Worm (Caenorhabditis elegans): ENCODE measurements around the gene F26G1.1.

Gene F26G1.1

DNA sequence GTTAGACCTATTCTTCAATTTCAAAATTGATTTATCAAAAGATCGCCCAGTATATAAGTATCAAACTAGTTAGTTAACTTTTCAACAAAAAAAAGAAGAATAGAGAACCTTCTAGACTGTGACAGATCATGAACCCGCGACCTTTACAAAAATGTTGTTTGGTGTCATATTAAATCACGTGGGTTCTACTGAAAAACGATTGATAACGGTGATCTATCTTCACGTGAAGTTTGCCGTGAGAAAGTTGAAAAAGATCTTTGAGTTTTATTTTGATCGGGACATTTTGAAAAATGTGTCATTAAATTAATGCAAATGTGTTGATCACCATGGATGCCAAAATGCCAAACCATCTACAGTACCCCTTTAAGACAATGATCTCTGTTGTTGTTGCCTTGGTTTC, 43.0 kb upstream of the F26G1.1 start (continued):
- no peak for TF ChIP-seq sox-4 (tag; optimal IDR thresholded peaks at IDR 0.05)
- no peak for TF ChIP-seq unc-86 (tag; optimal IDR thresholded peaks at IDR 0.05)
- peak in 1 of 2 experiments; percentile 14 for TF ChIP-seq lin-35 (GFP tag; optimal IDR thresholded peaks at IDR 0.05)
- no peak for TF ChIP-seq egl-13 (tag; optimal IDR thresholded peaks at IDR 0.05)
- no peak for TF ChIP-seq nhr-28 (tag; optimal IDR thresholded peaks at IDR 0.05)
- no peak for TF ChIP-seq fos-1 (tag; optimal IDR thresholded peaks at IDR 0.05)
- peak; percentile 56 for TF ChIP-seq nhr-71 (tag; optimal IDR thresholded peaks at IDR 0.05)
- no peak for TF ChIP-seq hlh-17 (GFP tag; optimal IDR thresholded peaks at IDR 0.05; ENCODE audit: borderline replicate concordance)
- TF ChIP-seq efl-1 (optimal IDR thresholded peaks at IDR 0.05) = no peak
- TF ChIP-seq efl-1 (GFP tag; optimal IDR thresholded peaks at IDR 0.05 in 1 of 2) = peak in 1 of 2 experiments; percentile 93
- peak; percentile 87 for TF ChIP-seq nhr-85 (tag)
- no peak for TF ChIP-seq pax-3 (tag; optimal IDR thresholded peaks at IDR 0.05)

ce11 chrII:4749581-4749980, 41.8 kb upstream of the F26G1.1 start, which contains the start of gene F41C3.2:
F41C3.2 (plus strand) TSS chrII:4749968.
- TF ChIP-seq blmp-1 (tag; optimal IDR thresholded peaks at IDR 0.05) (no peak), unc-62 (GFP tag; optimal IDR thresholded peaks at IDR 0.05) (no peak), nhr-71 (tag; optimal IDR thresholded peaks at IDR 0.05) (peak; percentile 22), unc-98 (GFP tag; IDR thresholded peaks at IDR 0.05) (no peak), elt-3 (tag; optimal IDR thresholded peaks at IDR 0.05) (peak in 3 of 6 experiments; percentile 18 to 83 (median 35)), snu-23 (GFP tag; optimal IDR thresholded peaks at IDR 0.05) (peak; percentile 6), nhr-90 (tag; optimal IDR thresholded peaks at IDR 0.05; ENCODE audit: poor library complexity) (peak; percentile 56), nhr-20 (tag; optimal IDR thresholded peaks at IDR 0.05) (peak; percentile 18), lsy-2 (tag; optimal IDR thresholded peaks at IDR 0.05) (peak in 1 of 2 experiments; percentile 58), nhr-85 (tag) (peak; percentile 83), nhr-84 (tag; optimal IDR thresholded peaks at IDR 0.05) (no peak), fos-1 (tag; optimal IDR thresholded peaks at IDR 0.05) (no peak), nhr-47 (tag; optimal IDR thresholded peaks at IDR 0.05) (peak; percentile 26), lin-14 (GFP tag; optimal IDR thresholded peaks at IDR 0.05) (peak; percentile 17)

ce11 chrII:4752257-4752728, 39.1 kb upstream of the F26G1.1 start, which contains the start of gene F41C3.1:
F41C3.1 (plus strand) TSS chrII:4752307.
- TF ChIP-seq dpl-1 (GFP tag; optimal IDR thresholded peaks at IDR 0.05) (no peak), C04F5.9 (tag; optimal IDR thresholded peaks at IDR 0.05) (no peak), nhr-85 (tag) (peak; percentile 8)

ce11 chrII:4753133-4753532, 38.3 kb upstream of the F26G1.1 start, which contains the start of gene C27D9.1:
C27D9.1 (plus strand) TSS chrII:4753413.
- no peak for TF ChIP-seq mef-2 (tag; optimal IDR thresholded peaks at IDR 0.05)
- TF ChIP-seq pax-3 (tag; optimal IDR thresholded peaks at IDR 0.05) = no peak
- no peak for TF ChIP-seq lir-3 (tag; optimal IDR thresholded peaks at IDR 0.05; ENCODE audit: poor library complexity)
- no peak for TF ChIP-seq tlp-1 (tag; optimal IDR thresholded peaks at IDR 0.05)
- no peak for TF ChIP-seq lin-14 (GFP tag; optimal IDR thresholded peaks at IDR 0.05)
- TF ChIP-seq snu-23 (GFP tag; optimal IDR thresholded peaks at IDR 0.05) = no peak
- TF ChIP-seq nhr-90 (tag; optimal IDR thresholded peaks at IDR 0.05; ENCODE audit: poor library complexity) = no peak
- TF ChIP-seq sup-37 (GFP tag; optimal IDR thresholded peaks at IDR 0.05) = no peak
- no peak for TF ChIP-seq alr-1 (tag; optimal IDR thresholded peaks at IDR 0.05; ENCODE audit: borderline replicate concordance)
- TF ChIP-seq lin-39 (tag; optimal IDR thresholded peaks at IDR 0.05) = no peak
- no peak for TF ChIP-seq egl-13 (tag; optimal IDR thresholded peaks at IDR 0.05)
- TF ChIP-seq unc-130 (tag; optimal IDR thresholded peaks at IDR 0.05) = no peak
- no peak for TF ChIP-seq fos-1 (tag; optimal IDR thresholded peaks at IDR 0.05)
- TF ChIP-seq sox-4 (tag; optimal IDR thresholded peaks at IDR 0.05) = no peak
- no peak for TF ChIP-seq lsy-2 (tag; optimal IDR thresholded peaks at IDR 0.05)
- TF ChIP-seq vab-15 (tag; optimal IDR thresholded peaks at IDR 0.05) = no peak
- no peak for TF ChIP-seq ceh-90 (tag; optimal IDR thresholded peaks at IDR 0.05)
- no peak for TF ChIP-seq unc-62 (GFP tag; optimal IDR thresholded peaks at IDR 0.05)
- no peak for TF ChIP-seq nhr-19 (GFP tag; conservative IDR thresholded peaks at IDR 0.05)
- TF ChIP-seq egl-27 (tag; optimal IDR thresholded peaks at IDR 0.05) = no peak

All from whole organism, L1 larva.